Fruit fly (Drosophila melanogaster) whole organism, embryonic: Measurements from ENCODE around the gene Pde6.

Experiments
- ATbp ChIP-seq: fragments of 200-800 bp; sonication (Bioruptor generic); optimal IDR thresholded peaks from 2 replicates; lab custom pipeline; 2017; ENCODE audit warnings: missing biosample characterization, mild to moderate bottlenecking, missing genetic modification characterization, missing genetic modification reagents
- Aef1 ChIP-seq: fragments of 200-800 bp; sonication (Bioruptor generic); IDR thresholded peaks from 3 replicates; pipeline ENCODE4 v1.3.6; 2022; ENCODE audit warnings: missing biosample characterization, missing genetic modification characterization
- Atf3 ChIP-seq: fragments of 200-800 bp; sonication (Bioruptor generic); optimal IDR thresholded peaks from 3 replicates; lab custom pipeline; 2016; ENCODE audit warnings: missing biosample characterization, missing genetic modification characterization
- B-H1 ChIP-seq: fragments of 200-800 bp; sonication (Bioruptor generic); IDR thresholded peaks from 3 replicates; pipeline ENCODE4 v1.3.6; 2022; ENCODE audit warnings: missing biosample characterization, missing genetic modification characterization
- BtbVII ChIP-seq: fragments of 200-800 bp; sonication (Bioruptor generic); optimal IDR thresholded peaks from 3 replicates; lab custom pipeline; 2017; ENCODE audit warnings: missing biosample characterization, mild to moderate bottlenecking, missing genetic modification characterization
- CG12659 ChIP-seq: fragments of 200-800 bp; sonication (Bioruptor generic); optimal IDR thresholded peaks from 3 replicates; lab custom pipeline; 2017; ENCODE audit warnings: mild to moderate bottlenecking, missing biosample characterization, missing genetic modification reagents, missing genetic modification characterization
- CG12769 ChIP-seq: fragments of 200-800 bp; sonication (Bioruptor generic); optimal IDR thresholded peaks from 2 replicates; lab custom pipeline; 2019; ENCODE audit warnings: missing biosample characterization, mild to moderate bottlenecking, missing genetic modification characterization, moderate library complexity
- CG14050 ChIP-seq: fragments of 200-800 bp; sonication (Bioruptor generic); IDR thresholded peaks from 3 replicates; pipeline ENCODE4 v1.3.6; 2022; ENCODE audit warnings: missing biosample characterization, missing genetic modification characterization
- CG1529 ChIP-seq: fragments of 200-800 bp; sonication (Bioruptor generic); optimal IDR thresholded peaks from 3 replicates; lab custom pipeline; 2018; ENCODE audit warnings: missing biosample characterization, missing genetic modification characterization
- CG17612 ChIP-seq: fragments of 200-800 bp; sonication (Bioruptor generic); IDR thresholded peaks from 2 replicates; pipeline ENCODE4 v1.3.6; 2022; ENCODE audit warnings: missing biosample characterization, missing genetic modification characterization
- CG17829 ChIP-seq: fragments of 200-800 bp; optimal IDR thresholded peaks from 2 replicates; lab custom pipeline; 2019; ENCODE audit warnings: missing biosample characterization, mild to moderate bottlenecking, missing genetic modification characterization, moderate library complexity
- CG18476 ChIP-seq: fragments of 200-800 bp; sonication (Bioruptor generic); optimal IDR thresholded peaks from 2 replicates; lab custom pipeline; 2016; ENCODE audit warnings: missing biosample characterization, mild to moderate bottlenecking, missing genetic modification characterization
- CG2202 ChIP-seq: fragments of 200-800 bp; sonication (Bioruptor generic); optimal IDR thresholded peaks from 2 replicates; lab custom pipeline; 2018; ENCODE audit warnings: missing biosample characterization, mild to moderate bottlenecking, missing genetic modification characterization
- CG30020 ChIP-seq: fragments of 200-800 bp; optimal IDR thresholded peaks from 2 replicates; lab custom pipeline; 2019; ENCODE audit warnings: missing biosample characterization, mild to moderate bottlenecking, missing genetic modification characterization, moderate library complexity
- CG30431 ChIP-seq: fragments of 200-800 bp; sonication (Bioruptor generic); optimal IDR thresholded peaks from 2 replicates; lab custom pipeline; 2017; ENCODE audit warnings: missing biosample characterization, missing genetic modification characterization
- CG33557 ChIP-seq: fragments of 200-800 bp; sonication (Bioruptor generic); optimal IDR thresholded peaks from 2 replicates; lab custom pipeline; 2019; ENCODE audit warnings: missing biosample characterization, mild to moderate bottlenecking, missing genetic modification characterization, moderate library complexity
- CG3726 ChIP-seq: fragments of 200-800 bp; sonication (Bioruptor generic); IDR thresholded peaks from 3 replicates; pipeline ENCODE4, ENCODE4 v1.3.6; 2022; ENCODE audit warnings: missing biosample characterization, missing genetic modification characterization
- CG5245 ChIP-seq: fragments of 200-800 bp; sonication (Bioruptor generic); optimal IDR thresholded peaks from 3 replicates; lab custom pipeline; 2016; ENCODE audit warnings: missing biosample characterization, missing genetic modification characterization
- CG6272 ChIP-seq: fragments of 200-800 bp; sonication (Bioruptor generic); IDR thresholded peaks from 2 replicates; pipeline ENCODE4 v1.3.6; 2022; ENCODE audit warnings: missing biosample characterization, missing genetic modification characterization
- CG6654 ChIP-seq: fragments of 200-800 bp; sonication (Bioruptor generic); optimal IDR thresholded peaks from 2 replicates; lab custom pipeline; 2017; ENCODE audit warnings: missing biosample characterization, mild to moderate bottlenecking, missing genetic modification characterization
- CG6813 ChIP-seq: fragments of 200-800 bp; sonication (Bioruptor generic); optimal IDR thresholded peaks from 2 replicates; lab custom pipeline; 2017; ENCODE audit warnings: missing biosample characterization, missing genetic modification characterization, mild to moderate bottlenecking, moderate library complexity, missing genetic modification reagents
- CG9215 ChIP-seq: fragments of 200-800 bp; sonication (Bioruptor generic); IDR thresholded peaks from 2 replicates; pipeline ENCODE4 v1.3.6; 2022; ENCODE audit warnings: missing biosample characterization, missing genetic modification characterization
- Chrac-16 ChIP-seq: fragments of 200-800 bp; sonication (Bioruptor generic); optimal IDR thresholded peaks from 3 replicates; lab custom pipeline; 2016; ENCODE audit warnings: missing biosample characterization, missing genetic modification characterization
- CkIIα-i1 ChIP-seq: fragments of 200-800 bp; sonication (Bioruptor generic); IDR thresholded peaks from 2 replicates; pipeline ENCODE4 v1.3.6; 2022; ENCODE audit warnings: missing biosample characterization, missing genetic modification characterization
- D19B ChIP-seq: fragments of 200-800 bp; sonication (Bioruptor generic); optimal IDR thresholded peaks from 2 replicates; lab custom pipeline; 2017; ENCODE audit warnings: missing biosample characterization, mild to moderate bottlenecking, missing genetic modification characterization
- Eip74EF ChIP-seq, 2 experiments: fragments of 200-800 bp in 1 of 2; fragments of >200 bp in 1 of 2; sonication (Bioruptor generic) in 1 of 2; optimal IDR thresholded peaks; 2 replicates each; lab custom pipeline; 2017 to 2019; ENCODE audit warnings: missing biosample characterization in 2 of 2, missing genetic modification characterization in 2 of 2, mild to moderate bottlenecking in 1 of 2, moderate library complexity in 1 of 2
- Ets97D ChIP-seq: fragments of 200-800 bp; sonication (Bioruptor generic); optimal IDR thresholded peaks from 3 replicates; lab custom pipeline; 2016; ENCODE audit warnings: missing biosample characterization, missing genetic modification characterization
- H15 ChIP-seq: fragments of 200-800 bp; sonication (Bioruptor generic); IDR thresholded peaks from 3 replicates; pipeline ENCODE4 v1.3.6; 2022; ENCODE audit warnings: missing biosample characterization, missing genetic modification characterization
- Hmr ChIP-seq: fragments of 200-800 bp; sonication (Bioruptor generic); optimal IDR thresholded peaks from 3 replicates; lab custom pipeline; 2017; ENCODE audit warnings: mild to moderate bottlenecking, missing biosample characterization, missing genetic modification reagents, missing genetic modification characterization
- Kr ChIP-seq: fragments of 200-800 bp; sonication (Bioruptor generic); optimal IDR thresholded peaks from 2 replicates; lab custom pipeline; 2017; ENCODE audit warnings: missing biosample characterization, mild to moderate bottlenecking, missing genetic modification characterization
- Neu2 ChIP-seq: fragments of 200-800 bp; sonication (Bioruptor generic); optimal IDR thresholded peaks from 3 replicates; lab custom pipeline; 2016; ENCODE audit warnings: missing biosample characterization, missing genetic modification characterization, borderline replicate concordance
- Side ChIP-seq: fragments of 200-800 bp; sonication (Bioruptor generic); optimal IDR thresholded peaks from 2 replicates; lab custom pipeline; 2016; ENCODE audit warnings: missing biosample characterization, missing genetic modification characterization
- Six4 ChIP-seq: fragments of 200-800 bp; sonication (Bioruptor generic); optimal IDR thresholded peaks from 2 replicates; lab custom pipeline; 2016; ENCODE audit warnings: missing biosample characterization, missing genetic modification characterization
- Sox100B ChIP-seq: fragments of 200-800 bp; sonication (Bioruptor generic); optimal IDR thresholded peaks from 3 replicates; lab custom pipeline; 2018; ENCODE audit warnings: missing biosample characterization, mild to moderate bottlenecking, missing genetic modification characterization
- Stat92E ChIP-seq, 3 experiments: fragments of >200 bp in 2 of 3; fragments of 200-800 bp in 1 of 3; sonication (Bioruptor generic) in 1 of 3; optimal IDR thresholded peaks; 2 replicates each; lab custom pipeline; 2017 to 2019; ENCODE audit warnings: missing biosample characterization in 3 of 3, missing genetic modification characterization in 3 of 3, mild to moderate bottlenecking in 1 of 3, moderate library complexity in 1 of 3
- TFAM ChIP-seq: fragments of 200-800 bp; sonication (Bioruptor generic); optimal IDR thresholded peaks from 2 replicates; lab custom pipeline; 2017; ENCODE audit warnings: missing biosample characterization, missing genetic modification characterization, inconsistent platforms
- Vsx1 ChIP-seq: fragments of 200-800 bp; sonication (Bioruptor generic); optimal IDR thresholded peaks from 2 replicates; lab custom pipeline; 2017; ENCODE audit warnings: missing biosample characterization, mild to moderate bottlenecking, missing genetic modification characterization, missing genetic modification reagents
- btn ChIP-seq: fragments of 200-800 bp; sonication (Bioruptor generic); optimal IDR thresholded peaks from 2 replicates; lab custom pipeline; 2016; ENCODE audit warnings: missing biosample characterization, missing genetic modification characterization
- ci ChIP-seq: fragments of 200-800 bp; sonication (Bioruptor generic); IDR thresholded peaks from 3 replicates; pipeline ENCODE4 v1.3.6; 2022; ENCODE audit warnings: missing biosample characterization, missing genetic modification characterization
- croc ChIP-seq: fragments of 200-800 bp; sonication (Bioruptor generic); conservative IDR thresholded peaks from 3 replicates; pipeline ENCODE4 v1.3.6; 2022; ENCODE audit warnings: missing biosample characterization, missing genetic modification characterization
- dpn ChIP-seq, 2 experiments: fragments of 200-800 bp; sonication (Bioruptor generic); optimal IDR thresholded peaks; 3 replicates each; lab custom pipeline; 2016; ENCODE audit warnings: missing biosample characterization in 2 of 2, missing genetic modification characterization in 2 of 2
- gem ChIP-seq: fragments of 200-800 bp; sonication (Bioruptor generic); optimal IDR thresholded peaks from 2 replicates; lab custom pipeline; 2019; ENCODE audit warnings: missing biosample characterization, mild to moderate bottlenecking, missing genetic modification characterization, moderate library complexity
- insv ChIP-seq, 2 experiments: fragments of 200-800 bp; sonication (Bioruptor generic); optimal IDR thresholded peaks; 3 replicates each; lab custom pipeline; 2016 to 2018; ENCODE audit warnings: missing biosample characterization in 2 of 2, missing genetic modification characterization in 2 of 2
- inv ChIP-seq: fragments of 200-800 bp; sonication (Bioruptor generic); IDR thresholded peaks from 2 replicates; pipeline ENCODE4 v1.3.6; 2022; ENCODE audit warnings: missing biosample characterization, missing genetic modification characterization; ENCODE audit not compliant: partially characterized antibody
- jing ChIP-seq: fragments of 200-800 bp; sonication (Bioruptor generic); optimal IDR thresholded peaks from 2 replicates; lab custom pipeline; 2018; ENCODE audit warnings: missing biosample characterization, mild to moderate bottlenecking, missing genetic modification characterization
- lmd ChIP-seq: fragments of 200-800 bp; sonication (Bioruptor generic); IDR thresholded peaks from 2 replicates; pipeline ENCODE4 v1.3.6; 2022; ENCODE audit warnings: missing biosample characterization, missing genetic modification characterization
- nau ChIP-seq: fragments of 200-800 bp; sonication (Bioruptor generic); optimal IDR thresholded peaks from 3 replicates; lab custom pipeline; 2017; ENCODE audit warnings: missing biosample characterization, mild to moderate bottlenecking, missing genetic modification characterization, missing genetic modification reagents
- sima ChIP-seq: fragments of 200-800 bp; sonication (Bioruptor generic); optimal IDR thresholded peaks from 2 replicates; lab custom pipeline; 2016; ENCODE audit warnings: missing biosample characterization, missing genetic modification characterization
- trem ChIP-seq: fragments of 200-800 bp; optimal IDR thresholded peaks from 3 replicates; lab custom pipeline; 2019; ENCODE audit warnings: missing biosample characterization, mild to moderate bottlenecking, missing genetic modification characterization, moderate library complexity
- unpg ChIP-seq: fragments of 200-800 bp; sonication (Bioruptor generic); optimal IDR thresholded peaks from 3 replicates; lab custom pipeline; 2018; ENCODE audit warnings: missing biosample characterization, mild to moderate bottlenecking, missing genetic modification characterization, moderate library complexity

Gene Pde6

dm6 chr3R:14476273-14476672, 81.8 kb downstream of the Pde6 start (continued):
- TF ChIP-seq Neu2 (GFP tag; lab: Kevin White, UChicago) = no peak
- TF ChIP-seq D19B = peak; percentile 27
- peak; percentile 61 for TF ChIP-seq nau (GFP tag; lab: Kevin White, UChicago)
- TF ChIP-seq CG2202 (tag; lab: Kevin White, UChicago) = no peak
- peak; percentile 77 for TF ChIP-seq unpg (GFP tag; lab: Kevin White, UChicago)
- TF ChIP-seq CG9215 (GFP tag; lab: Robert Waterston, UW) = no peak; the same call in 1 of the 2 replicates
- TF ChIP-seq H15 = peak; percentile 68; the same call in 2 of the 3 replicates
- TF ChIP-seq CkIIα-i1 (GFP tag; lab: Robert Waterston, UW) = no peak
- peak; percentile 79 for TF ChIP-seq ci (GFP tag; lab: Robert Waterston, UW)
- TF ChIP-seq Sox100B = peak; percentile 53
- TF ChIP-seq BtbVII (GFP tag; lab: Kevin White, UChicago) = peak; percentile 41
- TF ChIP-seq sima (GFP tag; lab: Kevin White, UChicago) = no peak
- no peak for TF ChIP-seq btn (GFP tag; lab: Kevin White, UChicago)
- TF ChIP-seq CG3726 (GFP tag; lab: Robert Waterston, UW) = peak; percentile 75; the same call in 2 of the 3 replicates
- TF ChIP-seq Eip74EF (GFP tag; optimal IDR thresholded peaks at IDR 0.05; lab: Kevin White, UChicago) = peak in 1 of 2 experiments; percentile 32
- TF ChIP-seq Hmr (GFP tag; lab: Kevin White, UChicago) = peak; percentile 30
- 0 out of 3 replicates have a peak, but pooled peaks have one; percentile 30 for TF ChIP-seq croc (GFP tag; lab: Robert Waterston, UW)
- TF ChIP-seq CG30020 (tag; lab: Kevin White, UChicago) = no peak
- peak; percentile 79 for TF ChIP-seq Aef1 (GFP tag; lab: Robert Waterston, UW)
- peak; percentile 49 for TF ChIP-seq Side
- no peak for TF ChIP-seq Ets97D (GFP tag; lab: Kevin White, UChicago)
- peak; percentile 42 for TF ChIP-seq CG6813 (GFP tag; lab: Kevin White, UChicago)
- TF ChIP-seq CG12769 (tag; lab: Kevin White, UChicago) = peak; percentile 84
- peak; percentile 31 for TF ChIP-seq CG30431 (GFP tag; lab: Kevin White, UChicago)
- TF ChIP-seq CG17829 (tag; lab: Kevin White, UChicago) = peak; percentile 52
- peak; percentile 63 for TF ChIP-seq CG14050 (GFP tag; lab: Robert Waterston, UW)
- TF ChIP-seq gem (tag; lab: Kevin White, UChicago) = peak; percentile 73
- TF ChIP-seq inv (GFP tag; lab: Robert Waterston, UW) = no peak
- TF ChIP-seq CG6272 (GFP tag; lab: Robert Waterston, UW) = peak; percentile 63
- no peak for TF ChIP-seq Stat92E (GFP tag; optimal IDR thresholded peaks at IDR 0.05; lab: Kevin White, UChicago)
- TF ChIP-seq insv (GFP tag; optimal IDR thresholded peaks at IDR 0.05; lab: Kevin White, UChicago) = no peak
- peak; percentile 2 for TF ChIP-seq Atf3 (GFP tag; lab: Kevin White, UChicago)
- TF ChIP-seq CG18476 (GFP tag; lab: Kevin White, UChicago) = peak; percentile 31
- peak; percentile 26; the same call in 1 of the 2 replicates for TF ChIP-seq CG17612 (GFP tag; lab: Robert Waterston, UW)
- TF ChIP-seq jing (GFP tag; lab: Kevin White, UChicago) = peak; percentile 54
- TF ChIP-seq Vsx1 (GFP tag; lab: Kevin White, UChicago) = peak; percentile 53
- TF ChIP-seq Six4 = no peak
- peak; percentile 65 for TF ChIP-seq ATbp (GFP tag; lab: Kevin White, UChicago)
- peak; percentile 78 for TF ChIP-seq B-H1 (GFP tag; lab: Robert Waterston, UW)
- no peak for TF ChIP-seq CG6654 (GFP tag; lab: Kevin White, UChicago)
- TF ChIP-seq lmd (GFP tag; lab: Robert Waterston, UW) = peak; percentile 67
- no peak for TF ChIP-seq Kr (GFP tag; lab: Kevin White, UChicago)
- peak; percentile 46 for TF ChIP-seq CG5245 (GFP tag; lab: Kevin White, UChicago)
- no peak for TF ChIP-seq TFAM
- peak; percentile 68 for TF ChIP-seq CG12659 (GFP tag; lab: Kevin White, UChicago)
- peak; percentile 22 for TF ChIP-seq Chrac-16 (GFP tag; lab: Kevin White, UChicago)
- TF ChIP-seq CG1529 (GFP tag; lab: Kevin White, UChicago) = peak; percentile 28
- no peak for TF ChIP-seq CG33557 (GFP tag; lab: Kevin White, UChicago)
- TF ChIP-seq trem = peak; percentile 2
- peak; percentile 66 to 76 for TF ChIP-seq dpn (GFP tag; optimal IDR thresholded peaks at IDR 0.05; lab: Kevin White, UChicago)
